Fruit fly (Drosophila melanogaster): ENCODE data around the gene CG5968.
A peak's percentile ranks its signal among the peaks of the same experiment; 100 is the strongest.

Gene CG5968

dm6 chr2L:16542997-16543593, 6.7 kb downstream of the CG5968 start (continued):
- peak; percentile 76 for TF ChIP-seq Sp1 (GFP tag; optimal IDR thresholded peaks at IDR 0.05)
- peak; percentile 17 for TF ChIP-seq ey (GFP tag; optimal IDR thresholded peaks at IDR 0.05)

dm6 chr2L:16542246-16542645, 7.5 kb downstream of the CG5968 start, which contains the start of gene CG31816:
Gene CG31816 (plus strand): TSS chr2L:16542546.
- TF ChIP-seq CrebA (GFP tag; optimal IDR thresholded peaks at IDR 0.05; ENCODE audit: borderline replicate concordance) (no peak), Myc (optimal IDR thresholded peaks at IDR 0.05) (no peak), lola (GFP tag; optimal IDR thresholded peaks at IDR 0.05) (no peak), CG32264 (GFP tag; optimal IDR thresholded peaks at IDR 0.05) (no peak), foxo (GFP tag; optimal IDR thresholded peaks at IDR 0.05) (no peak), Dif (GFP tag; optimal IDR thresholded peaks at IDR 0.05; ENCODE audit: partially characterized antibody) (no peak), jim (GFP tag; optimal IDR thresholded peaks at IDR 0.05) (no peak), h (GFP tag; optimal IDR thresholded peaks at IDR 0.05) (no peak), N (GFP tag; optimal IDR thresholded peaks at IDR 0.05) (no peak), sv (GFP tag; optimal IDR thresholded peaks at IDR 0.05) (no peak), br (GFP tag; optimal IDR thresholded peaks at IDR 0.05) (no peak), Sp1 (GFP tag; optimal IDR thresholded peaks at IDR 0.05) (no peak), Jra (GFP tag; optimal IDR thresholded peaks at IDR 0.05) (no peak), HLH106 (tag; optimal IDR thresholded peaks at IDR 0.05) (no peak)

dm6 chr2L:16541733-16542132, 8.0 kb downstream of the CG5968 start:
- no peak for TF ChIP-seq GATAd (GFP tag; optimal IDR thresholded peaks at IDR 0.05)
- TF ChIP-seq dmrt93B (GFP tag; optimal IDR thresholded peaks at IDR 0.05), result no peak
- TF ChIP-seq Myc (optimal IDR thresholded peaks at IDR 0.05), result no peak
- no peak for TF ChIP-seq sage (GFP tag; optimal IDR thresholded peaks at IDR 0.05)
- TF ChIP-seq CrebA (GFP tag; optimal IDR thresholded peaks at IDR 0.05; ENCODE audit: borderline replicate concordance), result no peak
- TF ChIP-seq br (GFP tag; optimal IDR thresholded peaks at IDR 0.05), result no peak
- no peak for TF ChIP-seq Hnf4 (GFP tag; optimal IDR thresholded peaks at IDR 0.05)
- TF ChIP-seq foxo (GFP tag; optimal IDR thresholded peaks at IDR 0.05), result no peak
- TF ChIP-seq Hr83 (GFP tag; optimal IDR thresholded peaks at IDR 0.05; ENCODE audit: poor library complexity, severe bottlenecking), result no peak
- TF ChIP-seq jim (GFP tag; optimal IDR thresholded peaks at IDR 0.05), result no peak
- TF ChIP-seq HLH106 (tag; optimal IDR thresholded peaks at IDR 0.05), result no peak
- TF ChIP-seq woc (GFP tag; optimal IDR thresholded peaks at IDR 0.05), result no peak
- TF ChIP-seq dsf (GFP tag; optimal IDR thresholded peaks at IDR 0.05; ENCODE audit: borderline replicate concordance), result no peak
- TF ChIP-seq Rel (GFP tag; optimal IDR thresholded peaks at IDR 0.05), result no peak
- TF ChIP-seq Rel (tag; optimal IDR thresholded peaks at IDR 0.05), result no peak
- no peak for TF ChIP-seq OdsH (GFP tag; optimal IDR thresholded peaks at IDR 0.05)
- TF ChIP-seq pan (optimal IDR thresholded peaks at IDR 0.05), result no peak

- TF ChIP-seq Vsx2 (GFP tag; optimal IDR thresholded peaks at IDR 0.05; ENCODE audit: partially characterized antibody), result no peak
- TF ChIP-seq pan (optimal IDR thresholded peaks at IDR 0.05), result no peak
These were observed 8.4 kb downstream of the CG5968 start for dm6 chr2L:16541318-16541717.

dm6 chr2L:16540773-16541172, 9.0 kb downstream of the CG5968 start:
- TF ChIP-seq Mio (GFP tag; optimal IDR thresholded peaks at IDR 0.05) (no peak), HLH106 (tag; optimal IDR thresholded peaks at IDR 0.05) (no peak), CG9705 (GFP tag; optimal IDR thresholded peaks at IDR 0.05) (no peak), Dfd (GFP tag; optimal IDR thresholded peaks at IDR 0.05) (peak; percentile 2)

dm6 chr2L:16538931-16539330, 10.8 kb downstream of the CG5968 start:
- TF ChIP-seq OdsH (GFP tag; optimal IDR thresholded peaks at IDR 0.05) (no peak), brk (GFP tag; optimal IDR thresholded peaks at IDR 0.05) (no peak), dl (GFP tag; optimal IDR thresholded peaks at IDR 0.05; ENCODE audit: insufficient read depth in 1 of 2, partially characterized antibody in 2 of 2) (no peak), Hr78 (GFP tag; optimal IDR thresholded peaks at IDR 0.05) (no peak), Myc (optimal IDR thresholded peaks at IDR 0.05) (no peak), br (GFP tag; optimal IDR thresholded peaks at IDR 0.05) (no peak), jim (GFP tag; optimal IDR thresholded peaks at IDR 0.05) (no peak), ey (GFP tag; optimal IDR thresholded peaks at IDR 0.05) (no peak), sv (GFP tag; optimal IDR thresholded peaks at IDR 0.05) (no peak), Rel (GFP tag; optimal IDR thresholded peaks at IDR 0.05) (no peak), Rel (tag; optimal IDR thresholded peaks at IDR 0.05) (no peak), Dfd (GFP tag; optimal IDR thresholded peaks at IDR 0.05) (no peak), CrebA (GFP tag; optimal IDR thresholded peaks at IDR 0.05; ENCODE audit: borderline replicate concordance) (no peak), rgr (GFP tag; optimal IDR thresholded peaks at IDR 0.05) (no peak), Hr83 (GFP tag; optimal IDR thresholded peaks at IDR 0.05; ENCODE audit: poor library complexity, severe bottlenecking) (no peak)
